Fruit fly (Drosophila melanogaster) whole organism, larva: Measurements from ENCODE around the gene fwd.

Experiments used
- noc ChIP-seq: fragments of 200-800 bp; sonication (Bioruptor generic); optimal IDR thresholded peaks from 3 replicates; lab custom pipeline; 2019; ENCODE audit warnings: missing biosample characterization, mild to moderate bottlenecking, missing genetic modification characterization, moderate library complexity

Gene fwd

dm6 chr3L:298459-298858 is 21.2 kb downstream of the fwd start:
- TF ChIP-seq noc = no peak

dm6 chr3L:297240-297639 is 22.4 kb downstream of the fwd start:
- no peak for TF ChIP-seq noc

DNA sequence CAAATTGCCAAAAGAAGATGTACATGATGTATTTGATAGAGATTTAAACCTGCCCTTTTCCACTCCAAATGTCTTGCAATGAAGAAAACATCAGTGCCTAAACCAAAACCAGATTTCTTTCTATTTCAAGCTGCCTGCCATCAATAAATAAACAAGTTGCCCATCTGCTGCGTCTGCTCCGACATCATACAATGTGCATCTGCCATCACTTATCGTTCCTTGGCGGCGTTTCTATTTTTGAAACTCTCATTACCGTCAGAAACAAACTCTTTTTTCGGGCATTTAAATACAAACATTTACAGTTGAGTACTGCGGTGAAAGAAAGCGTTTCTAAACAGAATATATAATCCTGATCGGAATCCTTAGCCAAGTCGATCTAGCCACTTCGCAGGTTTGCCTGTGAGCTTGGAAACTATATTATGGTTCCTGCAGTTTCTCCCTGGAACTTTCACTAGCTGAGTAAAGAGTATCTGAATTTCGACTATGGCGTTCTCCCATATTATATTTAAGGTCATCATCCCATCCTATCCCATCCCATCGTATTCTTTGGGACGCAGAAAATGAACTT is 24.8 kb downstream of the fwd start:
- no peak for TF ChIP-seq noc

DNA sequence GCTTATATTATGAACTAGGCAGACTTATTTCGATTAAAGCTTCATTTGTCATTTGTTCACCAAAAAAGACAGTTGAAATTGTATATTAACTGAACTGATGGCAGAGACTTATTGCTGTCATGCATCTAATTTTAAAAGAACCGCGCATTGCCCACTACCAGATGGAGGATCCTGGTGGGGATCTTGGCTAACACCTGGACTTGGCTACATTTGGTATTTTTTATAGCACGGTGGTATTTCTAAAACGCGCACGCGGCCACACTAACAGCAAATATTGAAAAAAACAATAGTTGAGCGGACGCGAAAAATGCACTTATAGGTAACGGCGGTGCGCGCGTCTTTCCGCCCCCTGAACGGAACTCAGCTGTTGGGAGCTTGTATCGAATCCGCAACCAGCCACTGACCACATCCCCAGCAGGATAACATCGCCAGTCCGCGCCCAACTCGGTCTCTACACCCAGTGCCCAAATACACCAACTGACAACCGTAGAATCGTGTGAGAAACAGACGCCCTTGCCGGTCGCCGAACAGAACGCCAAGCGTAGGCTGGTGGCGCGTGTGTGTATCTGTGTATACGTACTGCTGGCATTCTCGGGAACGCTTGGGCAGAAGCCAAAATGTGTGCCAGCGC is 27.4 kb downstream of the fwd start:
- no peak for TF ChIP-seq noc

- TF ChIP-seq noc = no peak
Observed at dm6 chr3L:291583-292145, 28.0 kb downstream of the fwd start.

DNA sequence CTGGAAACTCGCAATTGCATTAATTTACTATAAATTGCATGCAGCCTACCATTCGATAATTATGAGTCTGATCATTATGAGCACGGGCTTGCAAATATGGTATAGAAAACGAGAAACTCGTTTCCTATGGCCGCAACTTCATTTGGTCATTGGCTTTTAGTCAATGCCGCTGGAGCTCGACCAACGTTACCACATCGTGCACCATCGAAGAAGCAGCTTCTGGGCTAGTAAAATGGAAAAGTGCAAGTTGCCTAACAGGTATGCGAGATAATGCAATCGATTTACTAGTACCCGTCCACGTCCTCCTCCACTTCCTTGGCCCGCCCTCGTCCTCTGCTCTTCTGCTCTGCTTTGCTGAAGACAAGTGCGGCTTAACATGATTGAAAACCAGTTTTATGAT is 35.4 kb downstream of the fwd start:
- TF ChIP-seq noc = no peak

- no peak for TF ChIP-seq noc
Observed at dm6 chr3L:282276-282675, 37.4 kb downstream of the fwd start.

- no peak for TF ChIP-seq noc
Observed at dm6 chr3L:276736-277487, 42.8 kb downstream of the fwd start, which contains the start of gene RhoGEF3. TSS of gene RhoGEF3 (plus strand) at chr3L:277437.

DNA sequence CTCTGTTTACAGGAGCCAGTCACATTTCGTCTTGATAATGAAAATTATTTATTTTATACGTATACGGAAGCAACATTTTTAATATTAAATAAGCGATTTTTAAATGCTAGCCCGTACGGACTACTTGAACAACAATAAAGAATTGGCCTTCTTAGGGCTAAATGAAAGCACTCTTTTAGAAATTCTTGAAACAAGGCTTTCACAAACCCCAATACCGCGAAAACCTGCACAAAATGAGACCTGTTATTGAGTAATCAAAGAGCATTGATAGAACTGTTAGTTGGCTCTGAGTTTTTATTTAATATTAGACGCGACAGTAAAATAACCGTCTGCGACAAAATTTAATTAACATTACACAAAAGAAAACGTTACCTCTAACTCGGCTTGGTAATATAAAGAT is 44.8 kb downstream of the fwd start, which contains the start of gene ttm2:
ttm2 (plus strand) TSS at position 301 of the 400 bp plus-strand sequence.
- TF ChIP-seq noc = no peak

dm6 chr3L:273291-273690 is 46.4 kb downstream of the fwd start, which contains the start of gene CG32845:
TSS of gene CG32845 (minus strand) at chr3L:273391.
- no peak for TF ChIP-seq noc

DNA sequence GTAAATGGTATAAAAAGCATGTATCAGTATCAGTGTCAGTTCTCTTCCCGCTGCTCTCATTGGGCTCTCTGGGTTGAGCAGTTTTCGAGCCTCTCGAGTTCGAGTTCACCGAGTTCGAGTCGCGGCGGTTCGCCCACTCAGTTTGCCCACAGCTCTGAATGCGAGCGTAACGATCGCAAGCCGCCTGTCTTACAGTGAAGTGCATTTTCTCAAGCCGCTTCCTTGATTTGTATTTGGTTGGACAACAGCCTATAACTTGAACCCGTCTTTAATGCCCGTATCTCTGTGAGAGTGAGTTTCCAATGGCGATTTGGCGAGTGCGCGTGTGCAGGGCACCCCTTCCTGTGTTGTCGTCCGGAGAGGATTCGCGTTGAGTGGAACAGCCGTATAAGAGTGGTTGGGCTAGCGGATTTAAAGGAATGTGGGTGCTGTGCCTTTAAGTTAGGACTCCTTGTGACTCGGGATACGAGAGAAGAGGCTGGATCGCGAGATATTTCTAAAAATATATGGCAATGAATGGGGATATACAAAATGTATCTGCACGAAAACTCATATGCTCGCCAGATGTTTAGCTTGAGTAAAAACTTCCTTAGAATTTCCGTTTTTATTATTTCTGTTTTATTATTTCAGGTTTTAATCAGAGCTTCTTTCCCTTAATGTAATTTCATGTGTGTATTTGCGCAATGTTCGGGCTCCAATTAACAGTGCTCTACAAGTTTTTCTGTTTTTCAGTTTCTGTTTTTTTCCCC is 48.0 kb downstream of the fwd start:
- no peak for TF ChIP-seq noc

DNA sequence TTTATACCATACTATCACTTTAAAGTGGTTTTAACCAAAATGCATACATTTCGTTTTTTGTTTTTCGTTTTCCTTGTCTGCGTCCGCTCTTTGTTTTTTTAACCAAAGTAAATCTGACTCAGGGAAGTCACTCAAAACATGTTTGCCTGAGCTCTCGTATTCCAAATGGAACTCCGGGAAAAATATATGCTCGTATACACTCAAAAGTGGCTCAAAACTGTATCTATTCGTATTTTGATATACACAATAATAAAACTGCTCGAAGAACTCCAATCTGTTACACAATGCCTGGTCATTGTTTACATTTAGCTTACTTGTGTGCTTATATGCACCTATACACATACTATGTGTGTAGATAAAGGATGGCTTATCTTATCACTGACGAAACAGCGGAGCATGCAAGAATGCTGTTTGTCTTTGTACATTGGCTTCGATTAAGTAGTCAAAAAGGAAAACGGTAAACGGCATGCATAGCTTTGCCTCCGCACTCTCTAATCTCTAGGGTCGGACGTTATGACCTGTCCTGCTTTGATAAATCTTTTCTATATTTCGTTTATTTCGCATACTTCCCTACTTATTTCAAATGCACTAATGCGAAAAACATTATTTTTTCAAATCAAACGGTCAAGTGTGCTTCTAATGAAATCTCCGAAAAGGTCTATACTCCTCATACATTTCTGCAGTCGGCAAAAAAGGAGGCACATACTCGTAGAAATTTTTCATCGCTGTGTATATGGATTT is 48.8 kb downstream of the fwd start, which contains the start of gene miple2:
miple2 (plus strand) TSS at position 441 of the 741 bp plus-strand sequence.
- peak; percentile 47 for TF ChIP-seq noc

DNA sequence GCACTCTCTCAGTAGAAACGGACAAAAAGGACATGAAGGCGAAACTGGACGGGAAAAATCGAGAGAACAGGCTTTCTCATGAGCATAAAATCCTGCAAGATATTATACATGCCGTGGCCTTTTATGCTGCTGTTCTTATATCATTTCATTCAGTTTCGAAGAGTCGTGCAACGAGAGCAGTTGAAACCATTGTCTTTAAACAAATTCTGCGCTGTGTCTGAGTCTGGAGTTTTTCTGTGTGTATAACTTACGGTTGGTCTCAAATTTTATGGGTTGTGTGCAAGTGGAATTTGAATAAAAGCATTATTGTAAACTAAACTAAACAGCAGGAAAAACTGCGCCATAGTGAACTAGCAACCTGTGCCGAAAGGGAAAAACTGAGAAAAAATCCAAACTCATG is 52.1 kb downstream of the fwd start:
- no peak for TF ChIP-seq noc

DNA sequence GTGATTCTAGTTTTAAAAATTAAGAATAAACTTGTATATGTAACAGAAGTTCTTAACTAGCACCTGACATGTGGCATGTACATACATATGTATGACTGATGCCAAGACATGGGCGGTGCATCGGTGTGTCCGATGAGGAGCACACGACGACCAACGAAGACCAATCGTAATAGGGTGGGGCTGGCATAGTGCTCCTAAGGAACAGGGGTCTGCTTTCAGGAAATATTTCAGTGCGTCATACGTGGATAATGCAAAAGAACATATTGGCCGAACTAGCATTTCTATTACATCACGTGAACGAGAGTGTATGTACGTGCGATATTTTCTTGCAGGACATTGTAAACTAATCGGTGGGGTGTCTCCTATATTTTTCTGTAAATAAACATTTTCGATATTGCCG is 52.6 kb downstream of the fwd start, which contains the start of gene miple1:
miple1 (plus strand) TSS at position 217 of the 400 bp plus-strand sequence.
- TF ChIP-seq noc = no peak

dm6 chr3L:265808-266207 is 53.9 kb downstream of the fwd start, which contains the start of gene CG34263:
TSS of gene CG34263 (minus strand) at chr3L:265908.
- no peak for TF ChIP-seq noc
